Worm (Caenorhabditis elegans) whole organism, L1 larva: Measurements from ENCODE around the gene Y54E2A.9.

ENCODE experiments used
- lin-35 ChIP-seq, 2 experiments: fragments of 150-350 bp; optimal IDR thresholded peaks; 2 replicates each; lab custom pipeline; 2014; ENCODE audit warnings: missing biosample characterization in 2 of 2, missing genetic modification characterization in 2 of 2, missing genetic modification reagents in 2 of 2
- snpc-4 ChIP-seq: fragments of 150-350 bp; optimal IDR thresholded peaks from 2 replicates; lab custom pipeline; 2014; ENCODE audit warnings: missing biosample characterization, missing genetic modification characterization

DNA sequence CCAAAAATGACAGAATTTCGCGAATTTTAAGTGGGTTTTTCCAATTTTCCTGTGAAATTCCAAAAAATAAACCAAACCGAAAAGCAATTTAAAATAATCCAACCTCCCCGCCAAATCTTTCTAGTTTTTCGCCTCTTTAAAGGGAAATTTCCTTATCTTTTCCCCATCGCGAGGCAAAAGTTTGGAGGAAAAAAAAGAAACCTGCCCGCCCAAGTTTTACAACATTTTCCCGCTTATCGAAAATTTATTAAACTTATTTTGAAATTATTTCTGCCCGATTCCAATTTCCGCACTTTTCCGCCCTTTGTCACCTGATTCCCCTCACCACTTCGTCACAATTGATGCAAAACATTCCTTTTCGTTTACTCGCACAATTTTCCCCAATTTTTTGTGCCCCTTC lies 26.4 kb upstream of the Y54E2A.9 start, which contains the start of gene osta-3:
- no peak for TF ChIP-seq lin-35 (GFP tag; optimal IDR thresholded peaks at IDR 0.05; lab: Kevin White, UChicago)
- no peak for TF ChIP-seq snpc-4 (tag; lab: Kevin White, UChicago)
